Fruit fly (Drosophila melanogaster) whole organism, embryonic: Measurements from ENCODE around the gene CG15152.

ENCODE experiments used
- B-H2 ChIP-seq: fragments of 200-800 bp; sonication (Bioruptor generic); optimal IDR thresholded peaks from 2 replicates; lab custom pipeline; 2018; ENCODE audit warnings: missing biosample characterization, mild to moderate bottlenecking, missing genetic modification characterization
- Blimp-1 ChIP-seq: fragments of 200-800 bp; sonication (Bioruptor generic); optimal IDR thresholded peaks from 3 replicates; lab custom pipeline; 2018; ENCODE audit warnings: missing biosample characterization, missing genetic modification characterization, mild to moderate bottlenecking, moderate library complexity, missing genetic modification reagents
- CG10366 ChIP-seq: fragments of 200-800 bp; sonication (Bioruptor generic); IDR thresholded peaks from 2 replicates; pipeline ENCODE4 v1.3.6; 2022; ENCODE audit warnings: missing biosample characterization, missing genetic modification characterization
- CG11093 ChIP-seq: fragments of 200-800 bp; sonication (Bioruptor generic); IDR thresholded peaks from 3 replicates; pipeline ENCODE4 v1.3.6; 2022; ENCODE audit warnings: missing biosample characterization, missing genetic modification characterization
- CG11695 ChIP-seq: fragments of 200-800 bp; sonication (Bioruptor generic); IDR thresholded peaks from 3 replicates; pipeline ENCODE4 v1.3.6; 2022; ENCODE audit warnings: missing biosample characterization, missing genetic modification characterization
- CG12071 ChIP-seq: fragments of 200-800 bp; sonication (Bioruptor generic); optimal IDR thresholded peaks from 3 replicates; lab custom pipeline; 2018; ENCODE audit warnings: missing biosample characterization, mild to moderate bottlenecking, missing genetic modification characterization
- CG12219 ChIP-seq: fragments of 200-800 bp; sonication (Bioruptor generic); optimal IDR thresholded peaks from 3 replicates; lab custom pipeline; 2018; ENCODE audit warnings: missing biosample characterization, mild to moderate bottlenecking, missing genetic modification characterization
- CG16779 ChIP-seq: fragments of 200-800 bp; sonication (Bioruptor generic); IDR thresholded peaks from 2 replicates; pipeline ENCODE4 v1.3.6; 2022; ENCODE audit warnings: missing biosample characterization, missing genetic modification characterization
- CG17829 ChIP-seq: fragments of 200-800 bp; optimal IDR thresholded peaks from 2 replicates; lab custom pipeline; 2019; ENCODE audit warnings: missing biosample characterization, mild to moderate bottlenecking, missing genetic modification characterization, moderate library complexity
- CG2875 ChIP-seq: fragments of 200-800 bp; sonication (Bioruptor generic); optimal IDR thresholded peaks from 2 replicates; lab custom pipeline; 2017; ENCODE audit warnings: missing biosample characterization, mild to moderate bottlenecking, missing genetic modification characterization, missing genetic modification reagents
- CG30020 ChIP-seq: fragments of 200-800 bp; optimal IDR thresholded peaks from 2 replicates; lab custom pipeline; 2019; ENCODE audit warnings: missing biosample characterization, mild to moderate bottlenecking, missing genetic modification characterization, moderate library complexity
- CG31365 ChIP-seq: fragments of 200-800 bp; sonication (Bioruptor generic); optimal IDR thresholded peaks from 2 replicates; lab custom pipeline; 2018; ENCODE audit warnings: missing biosample characterization, mild to moderate bottlenecking, missing genetic modification characterization
- CG32767 ChIP-seq: fragments of 200-800 bp; sonication (Bioruptor generic); IDR thresholded peaks from 2 replicates; pipeline ENCODE4 v1.3.6; 2022; ENCODE audit warnings: missing biosample characterization, missing genetic modification characterization
- CG6689 ChIP-seq: fragments of 200-800 bp; sonication (Bioruptor generic); IDR thresholded peaks from 2 replicates; pipeline ENCODE4 v1.3.6; 2022; ENCODE audit warnings: missing biosample characterization, missing genetic modification characterization
- CG7556 ChIP-seq: fragments of 200-800 bp; sonication (Bioruptor generic); optimal IDR thresholded peaks from 2 replicates; lab custom pipeline; 2017; ENCODE audit warnings: missing biosample characterization, mild to moderate bottlenecking, missing genetic modification characterization
- CG7786 ChIP-seq: fragments of 200-800 bp; sonication (Bioruptor generic); optimal IDR thresholded peaks from 2 replicates; lab custom pipeline; 2016; ENCODE audit warnings: missing biosample characterization, missing genetic modification characterization
- CG7987 ChIP-seq: fragments of 200-800 bp; sonication (Bioruptor generic); optimal IDR thresholded peaks from 2 replicates; lab custom pipeline; 2018; ENCODE audit warnings: missing biosample characterization, mild to moderate bottlenecking, missing genetic modification characterization, moderate library complexity
- CG9727 ChIP-seq: fragments of 200-800 bp; sonication (Bioruptor generic); optimal IDR thresholded peaks from 3 replicates; lab custom pipeline; 2017; ENCODE audit warnings: missing biosample characterization, mild to moderate bottlenecking, missing genetic modification characterization
- CoRest ChIP-seq: fragments of 200-800 bp; sonication (Bioruptor generic); optimal IDR thresholded peaks from 3 replicates; lab custom pipeline; 2018; ENCODE audit warnings: missing biosample characterization, mild to moderate bottlenecking, missing genetic modification characterization, moderate library complexity
- D ChIP-seq, 2 experiments: fragments of 200-800 bp in 1 of 2; fragments of >200 bp in 1 of 2; sonication (Bioruptor generic) in 1 of 2; optimal IDR thresholded peaks; 2 replicates in 1 of 2; 3 replicates in 1 of 2; lab custom pipeline; 2017; ENCODE audit warnings: mild to moderate bottlenecking in 1 of 2, missing biosample characterization in 1 of 2, missing genetic modification characterization in 1 of 2, missing genetic modification reagents in 1 of 2
- Drgx ChIP-seq: fragments of 200-800 bp; sonication (Bioruptor generic); IDR thresholded peaks from 2 replicates; pipeline ENCODE4 v1.3.6; 2022; ENCODE audit warnings: missing biosample characterization, missing genetic modification characterization
- Hey ChIP-seq: fragments of 200-800 bp; sonication (Bioruptor generic); optimal IDR thresholded peaks from 3 replicates; lab custom pipeline; 2018; ENCODE audit warnings: missing biosample characterization, mild to moderate bottlenecking, missing genetic modification characterization
- Nf-YA ChIP-seq: fragments of 200-800 bp; sonication (Bioruptor generic); IDR thresholded peaks from 2 replicates; pipeline ENCODE4 v1.3.6; 2022; ENCODE audit warnings: missing biosample characterization, missing genetic modification characterization
- Nf-YB ChIP-seq: fragments of 200-800 bp; sonication (Bioruptor generic); optimal IDR thresholded peaks from 3 replicates; lab custom pipeline; 2019; ENCODE audit warnings: missing biosample characterization, mild to moderate bottlenecking, missing genetic modification characterization, moderate library complexity
- Oli ChIP-seq: fragments of 200-800 bp; sonication (Bioruptor generic); optimal IDR thresholded peaks from 2 replicates; lab custom pipeline; 2018; ENCODE audit warnings: missing biosample characterization, mild to moderate bottlenecking, missing genetic modification characterization, moderate library complexity
- Optix ChIP-seq: fragments of 200-800 bp; sonication (Bioruptor generic); IDR thresholded peaks from 3 replicates; pipeline ENCODE4 v1.3.6; 2022; ENCODE audit warnings: missing biosample characterization, missing genetic modification characterization
- Vsx1 ChIP-seq: fragments of 200-800 bp; sonication (Bioruptor generic); optimal IDR thresholded peaks from 2 replicates; lab custom pipeline; 2017; ENCODE audit warnings: missing biosample characterization, mild to moderate bottlenecking, missing genetic modification characterization, missing genetic modification reagents
- YL-1 ChIP-seq: fragments of 200-800 bp; sonication (Bioruptor generic); optimal IDR thresholded peaks from 3 replicates; lab custom pipeline; 2017; ENCODE audit warnings: missing biosample characterization, mild to moderate bottlenecking, missing genetic modification characterization
- bab2 ChIP-seq: fragments of 200-800 bp; sonication (Bioruptor generic); optimal IDR thresholded peaks from 2 replicates; lab custom pipeline; 2016; ENCODE audit warnings: missing biosample characterization, missing genetic modification characterization
- bowl ChIP-seq: fragments of 200-800 bp; sonication (Bioruptor generic); IDR thresholded peaks from 2 replicates; pipeline ENCODE4 v1.3.6; 2022; ENCODE audit warnings: missing biosample characterization, missing genetic modification characterization
- crol ChIP-seq: fragments of 200-800 bp; sonication (Bioruptor generic); IDR thresholded peaks from 2 replicates; pipeline ENCODE4 v1.3.6; 2022; ENCODE audit warnings: missing biosample characterization, missing genetic modification characterization
- dmrt11E ChIP-seq: fragments of 200-800 bp; sonication (Bioruptor generic); optimal IDR thresholded peaks from 3 replicates; lab custom pipeline; 2018; ENCODE audit warnings: missing biosample characterization, mild to moderate bottlenecking, missing genetic modification characterization, moderate library complexity
- dysf ChIP-seq: fragments of 200-800 bp; sonication (Bioruptor generic); IDR thresholded peaks from 3 replicates; pipeline ENCODE4 v1.3.6; 2022; ENCODE audit warnings: missing biosample characterization, missing genetic modification characterization
- esg ChIP-seq: fragments of 200-800 bp; sonication (Bioruptor generic); conservative IDR thresholded peaks from 2 replicates; pipeline ENCODE4 v1.3.6; 2022; ENCODE audit warnings: missing biosample characterization, missing genetic modification characterization
- inv ChIP-seq: fragments of 200-800 bp; sonication (Bioruptor generic); IDR thresholded peaks from 2 replicates; pipeline ENCODE4 v1.3.6; 2022; ENCODE audit warnings: missing biosample characterization, missing genetic modification characterization; ENCODE audit not compliant: partially characterized antibody
- lov ChIP-seq, 2 experiments: fragments of 200-800 bp in 1 of 2; fragments of >200 bp in 1 of 2; sonication (Bioruptor generic) in 1 of 2; IDR thresholded peaks in 1 of 2; optimal IDR thresholded peaks in 1 of 2; 2 replicates in 1 of 2; 3 replicates in 1 of 2; pipeline versions ENCODE4 v1.3.6 to Lab custom; 2017 to 2022; ENCODE audit warnings: missing biosample characterization in 1 of 2, missing genetic modification characterization in 1 of 2
- org-1 ChIP-seq: fragments of 200-800 bp; sonication (Bioruptor generic); optimal IDR thresholded peaks from 2 replicates; lab custom pipeline; 2017; ENCODE audit warnings: missing biosample characterization, missing genetic modification characterization
- pan ChIP-seq, 4 experiments: fragments of >200 bp in 3 of 4; fragments of 200-800 bp in 1 of 4; sonication (Bioruptor generic) in 1 of 4; optimal IDR thresholded peaks in 3 of 4; IDR thresholded peaks in 1 of 4; 2 replicates each; pipeline versions ENCODE4 v1.3.6 to Lab custom; 2017 to 2022; ENCODE audit warnings: missing biosample characterization in 2 of 4, missing genetic modification characterization in 2 of 4, mixed read lengths in 1 of 4
- pb ChIP-seq: fragments of 200-800 bp; sonication (Bioruptor generic); optimal IDR thresholded peaks from 3 replicates; lab custom pipeline; 2016; ENCODE audit warnings: missing biosample characterization, missing genetic modification characterization
- pfk ChIP-seq: fragments of 200-800 bp; sonication (Bioruptor generic); optimal IDR thresholded peaks from 2 replicates; lab custom pipeline; 2018; ENCODE audit warnings: missing biosample characterization, mild to moderate bottlenecking, missing genetic modification characterization, moderate library complexity
- psq ChIP-seq: fragments of 200-800 bp; sonication (Bioruptor generic); optimal IDR thresholded peaks from 2 replicates; lab custom pipeline; 2017; ENCODE audit warnings: missing biosample characterization, missing genetic modification characterization
- pum ChIP-seq: fragments of 200-800 bp; sonication (Bioruptor generic); optimal IDR thresholded peaks from 2 replicates; lab custom pipeline; 2016; ENCODE audit warnings: missing biosample characterization, missing genetic modification characterization
- ranshi ChIP-seq: fragments of 200-800 bp; sonication (Bioruptor generic); IDR thresholded peaks from 2 replicates; pipeline ENCODE4 v1.3.6; 2022; ENCODE audit warnings: missing biosample characterization, missing genetic modification characterization
- scrt ChIP-seq: fragments of 200-800 bp; sonication (Bioruptor generic); optimal IDR thresholded peaks from 2 replicates; lab custom pipeline; 2018; ENCODE audit warnings: missing biosample characterization, mild to moderate bottlenecking, missing genetic modification characterization, moderate library complexity
- tap ChIP-seq: fragments of 200-800 bp; optimal IDR thresholded peaks from 3 replicates; lab custom pipeline; 2019; ENCODE audit warnings: missing biosample characterization, mild to moderate bottlenecking, missing genetic modification characterization, moderate library complexity
- ttk ChIP-seq: fragments of 200-800 bp; sonication (Bioruptor generic); IDR thresholded peaks from 2 replicates; pipeline ENCODE4 v2.1.2; 2022; ENCODE audit warnings: missing biosample characterization, missing genetic modification characterization
- tx ChIP-seq: fragments of 200-800 bp; sonication (Bioruptor generic); optimal IDR thresholded peaks from 2 replicates; lab custom pipeline; 2016; ENCODE audit warnings: missing biosample characterization, missing genetic modification characterization
- yki ChIP-seq: fragments of >200 bp; optimal IDR thresholded peaks from 3 replicates; lab custom pipeline; 2018

Gene CG15152

dm6 chr2L:18148552-18149219 lies 34.3 kb downstream of the CG15152 start (continued):
- TF ChIP-seq CG31365 (tag; lab: Kevin White, UChicago) (peak; percentile 75), scrt (peak; percentile 62), CG12219 (peak; percentile 72), bowl (GFP tag; lab: Robert Waterston, UW) (no peak), CoRest (tag; lab: Kevin White, UChicago) (peak; percentile 24), pan (optimal IDR thresholded peaks at IDR 0.05; lab: Kevin White, UChicago) (no peak), pan (GFP tag; optimal IDR thresholded peaks at IDR 0.05 in 1 of 2, IDR thresholded peaks at IDR 0.05 in 1 of 2) (peak in 1 of 2 experiments; percentile 57), Blimp-1 (GFP tag; lab: Kevin White, UChicago) (peak; percentile 67), CG10366 (GFP tag; lab: Robert Waterston, UW) (no peak; the same call in 1 of the 2 replicates), dysf (GFP tag; lab: Robert Waterston, UW) (no peak), pfk (GFP tag; lab: Kevin White, UChicago) (peak; percentile 91), CG12071 (peak; percentile 86), Vsx1 (GFP tag; lab: Kevin White, UChicago) (peak; percentile 82), D (optimal IDR thresholded peaks at IDR 0.05; lab: Kevin White, UChicago) (no peak), D (GFP tag; optimal IDR thresholded peaks at IDR 0.05; lab: Kevin White, UChicago) (peak; percentile 64), Drgx (GFP tag; lab: Robert Waterston, UW) (0 out of 2 replicates have a peak, but pooled peaks have one; percentile 14), Hey (tag; lab: Kevin White, UChicago) (peak; percentile 82), ttk (GFP tag; lab: Robert Waterston, UW) (no peak), Nf-YA (0 out of 2 replicates have a peak, but pooled peaks have one; percentile 28), pb (GFP tag; lab: Kevin White, UChicago) (peak; percentile 10), inv (no peak), B-H2 (peak; percentile 67), org-1 (GFP tag; lab: Kevin White, UChicago) (peak; percentile 71), CG11695 (no peak), tap (peak; percentile 71), CG7987 (GFP tag; lab: Kevin White, UChicago) (peak; percentile 95), CG2875 (GFP tag; lab: Kevin White, UChicago) (peak; percentile 69), psq (peak; percentile 31), CG9727 (GFP tag; lab: Kevin White, UChicago) (peak; percentile 68), CG7556 (peak; percentile 41), bab2 (GFP tag; lab: Kevin White, UChicago) (peak; percentile 66), yki (lab: Kevin White, UChicago) (no peak), CG6689 (no peak; the same call in 1 of the 2 replicates), lov (optimal IDR thresholded peaks at IDR 0.05; lab: Kevin White, UChicago) (no peak), lov (GFP tag; IDR thresholded peaks at IDR 0.05; lab: Robert Waterston, UW) (no peak), CG32767 (GFP tag; lab: Robert Waterston, UW) (peak; percentile 45; the same call in 1 of the 2 replicates), Optix (GFP tag; lab: Robert Waterston, UW) (peak; percentile 41; the same call in 1 of the 3 replicates), crol (GFP tag; lab: Robert Waterston, UW) (peak; percentile 88), CG7786 (GFP tag; lab: Kevin White, UChicago) (no peak), CG30020 (no peak), CG16779 (GFP tag; lab: Robert Waterston, UW) (peak; percentile 43; the same call in 1 of the 2 replicates), YL-1 (GFP tag; lab: Kevin White, UChicago) (peak; percentile 42), ranshi (GFP tag; lab: Robert Waterston, UW) (0 out of 2 replicates have a peak, but pooled peaks have one; percentile 19), dmrt11E (tag; lab: Kevin White, UChicago) (peak; percentile 63), CG11093 (no peak), CG17829 (tag; lab: Kevin White, UChicago) (peak; percentile 16), pum (GFP tag; lab: Kevin White, UChicago) (peak; percentile 25), esg (GFP tag; lab: Robert Waterston, UW) (no peak), tx (GFP tag; lab: Kevin White, UChicago) (no peak), Oli (peak; percentile 22), Nf-YB (GFP tag; lab: Kevin White, UChicago) (peak; percentile 51)
